Worm (Caenorhabditis elegans): ENCODE results near the gene lgc-44.

- TF ChIP-seq dao-5 (tag; optimal IDR thresholded peaks at IDR 0.05) = no peak
- no peak for TF ChIP-seq him-1 (tag; optimal IDR thresholded peaks at IDR 0.05)
Observed at ce11 chrV:11656469-11656868, 15.9 kb downstream of the lgc-44 start.
